Worm (Caenorhabditis elegans): ENCODE results near the gene srw-62.

The srw-62 gene

ce11 chrII:7835314-7835713, 10.1 kb downstream of the srw-62 start, which contains the start of gene cex-2:
cex-2 (minus strand) TSS chrII:7835414.
- TF ChIP-seq gei-8 (GFP tag; optimal IDR thresholded peaks at IDR 0.05) (no peak), fos-1 (tag; optimal IDR thresholded peaks at IDR 0.05) (no peak), nhr-6 (tag; optimal IDR thresholded peaks at IDR 0.05) (no peak), nhr-42 (GFP tag; IDR thresholded peaks at IDR 0.05) (no peak), ceh-62 (tag; optimal IDR thresholded peaks at IDR 0.05) (no peak), duxl-1 (tag; optimal IDR thresholded peaks at IDR 0.05; ENCODE audit: poor library complexity) (no peak), pha-4 (GFP tag; IDR thresholded peaks at IDR 0.05) (no peak), pha-4 (tag; optimal IDR thresholded peaks at IDR 0.05) (no peak), dmd-8 (GFP tag; IDR thresholded peaks at IDR 0.05) (no peak), egl-27 (tag; optimal IDR thresholded peaks at IDR 0.05) (no peak), saeg-2 (GFP tag; IDR thresholded peaks at IDR 0.05) (no peak), ceh-32 (tag; optimal IDR thresholded peaks at IDR 0.05; ENCODE audit: poor library complexity) (no peak), lin-39 (tag; optimal IDR thresholded peaks at IDR 0.05) (no peak), Y105C5A.15 (GFP tag; IDR thresholded peaks at IDR 0.05) (no peak), mes-2 (tag; optimal IDR thresholded peaks at IDR 0.05; ENCODE audit: poor library complexity, severe bottlenecking) (no peak), nhr-111 (GFP tag; optimal IDR thresholded peaks at IDR 0.05) (no peak), ceh-82 (tag; optimal IDR thresholded peaks at IDR 0.05) (no peak), dmd-9 (GFP tag; IDR thresholded peaks at IDR 0.05) (no peak), T26A8.4 (GFP tag; IDR thresholded peaks at IDR 0.05) (no peak), R02D3.7 (tag; optimal IDR thresholded peaks at IDR 0.05) (no peak), F49E8.2 (tag; optimal IDR thresholded peaks at IDR 0.05; ENCODE audit: borderline replicate concordance) (no peak)

DNA sequence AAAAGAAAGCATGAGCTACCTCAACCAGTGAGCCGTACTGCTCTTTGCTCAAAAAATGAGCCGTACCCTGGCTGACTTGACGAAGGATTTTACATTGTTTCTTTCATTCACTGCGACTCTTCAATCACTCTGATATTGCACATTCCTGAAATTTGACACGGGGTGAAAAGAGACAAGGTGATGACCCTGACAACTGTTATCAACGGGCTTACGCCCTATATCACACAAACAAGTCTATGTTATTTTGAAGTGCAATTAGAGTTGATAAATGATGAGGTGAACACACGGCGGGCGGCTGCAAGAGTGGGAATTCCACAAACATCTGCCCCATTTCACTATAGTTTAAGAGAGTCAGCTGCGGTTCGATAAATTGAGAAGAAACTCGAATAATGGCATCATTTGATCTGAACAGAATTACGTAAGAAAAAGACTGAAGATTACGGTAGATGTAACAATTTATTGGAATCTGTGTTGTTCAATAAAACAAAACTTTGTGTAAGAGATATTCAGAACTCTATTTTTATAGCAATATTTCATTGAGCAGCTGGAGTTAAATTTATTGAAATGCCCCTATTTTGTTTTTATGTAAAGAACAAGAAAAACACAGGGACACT, 11.5 kb downstream of the srw-62 start:
- TF ChIP-seq nhr-11 (tag; optimal IDR thresholded peaks at IDR 0.05) (peak; percentile 45), hlh-11 (tag; optimal IDR thresholded peaks at IDR 0.05) (peak; percentile 64), daf-16 (GFP tag; optimal IDR thresholded peaks at IDR 0.05) (peak in 1 of 2 experiments; percentile 96), daf-16 (tag; optimal IDR thresholded peaks at IDR 0.05) (no peak), dmd-9 (GFP tag; IDR thresholded peaks at IDR 0.05) (no peak), ceh-20 (GFP tag; IDR thresholded peaks at IDR 0.05) (0 out of 2 replicates have a peak, but pooled peaks have one; percentile 61), hif-1 (tag; optimal IDR thresholded peaks at IDR 0.05) (peak in 1 of 2 experiments; percentile 36), zfp-2 (tag; optimal IDR thresholded peaks at IDR 0.05) (no peak), aha-1 (tag) (peak; percentile 95), duxl-1 (tag; optimal IDR thresholded peaks at IDR 0.05; ENCODE audit: poor library complexity) (no peak), nhr-76 (tag; optimal IDR thresholded peaks at IDR 0.05) (no peak), ctbp-1 (GFP tag; IDR thresholded peaks at IDR 0.05) (no peak), lin-1 (GFP tag; IDR thresholded peaks at IDR 0.05) (no peak), unc-130 (GFP tag; optimal IDR thresholded peaks at IDR 0.05) (no peak), zfp-3 (GFP tag; conservative IDR thresholded peaks at IDR 0.05) (no peak), ztf-11 (tag; optimal IDR thresholded peaks at IDR 0.05) (no peak), lsy-2 (tag; optimal IDR thresholded peaks at IDR 0.05) (peak in 1 of 2 experiments; percentile 44), ama-1 (optimal IDR thresholded peaks at IDR 0.05) (no peak), jun-1 (tag; optimal IDR thresholded peaks at IDR 0.05) (no peak), lin-38 (GFP tag; IDR thresholded peaks at IDR 0.05) (no peak), hmg-1.1 (GFP tag; IDR thresholded peaks at IDR 0.05) (0 out of 2 replicates have a peak, but pooled peaks have one; percentile 16), egl-43 (GFP tag; IDR thresholded peaks at IDR 0.05) (no peak), tra-1 (GFP tag; IDR thresholded peaks at IDR 0.05) (no peak)
